Fruit fly (Drosophila melanogaster): ENCODE data around the gene CG14435.

The CG14435 gene

dm6 chrX:6860413-6861089, 16.8 kb upstream of the CG14435 start (continued):
- TF ChIP-seq ken (GFP tag; IDR thresholded peaks at IDR 0.05) (no peak), CHES-1-like (GFP tag; optimal IDR thresholded peaks at IDR 0.05) (no peak), jumu (GFP tag; optimal IDR thresholded peaks at IDR 0.05) (no peak), CG15479 (GFP tag; optimal IDR thresholded peaks at IDR 0.05) (no peak), CG7928 (GFP tag; optimal IDR thresholded peaks at IDR 0.05) (no peak), CG12219 (GFP tag; optimal IDR thresholded peaks at IDR 0.05) (peak; percentile 7), Sox100B (GFP tag; optimal IDR thresholded peaks at IDR 0.05) (peak; percentile 1), Hey (tag; optimal IDR thresholded peaks at IDR 0.05) (no peak), dan (GFP tag; IDR thresholded peaks at IDR 0.05) (no peak), row (GFP tag; IDR thresholded peaks at IDR 0.05) (peak; percentile 44; the same call in 2 of the 3 replicates), CG30431 (GFP tag; optimal IDR thresholded peaks at IDR 0.05) (no peak), CG12104 (GFP tag; optimal IDR thresholded peaks at IDR 0.05) (no peak), Dp (GFP tag; optimal IDR thresholded peaks at IDR 0.05) (no peak), Scr (GFP tag; IDR thresholded peaks at IDR 0.05; ENCODE audit: partially characterized antibody) (no peak), crol (GFP tag; IDR thresholded peaks at IDR 0.05) (no peak), CG2202 (tag; optimal IDR thresholded peaks at IDR 0.05) (no peak), Doc3 (GFP tag; IDR thresholded peaks at IDR 0.05; ENCODE audit: partially characterized antibody) (no peak), CG17829 (tag; optimal IDR thresholded peaks at IDR 0.05) (peak; percentile 34), CG18599 (GFP tag; optimal IDR thresholded peaks at IDR 0.05) (no peak), dysf (GFP tag; IDR thresholded peaks at IDR 0.05) (peak; percentile 59; the same call in 2 of the 3 replicates), Drgx (GFP tag; IDR thresholded peaks at IDR 0.05) (no peak), CG18619 (GFP tag; optimal IDR thresholded peaks at IDR 0.05) (no peak), CG42726 (GFP tag; IDR thresholded peaks at IDR 0.05; ENCODE audit: partially characterized antibody) (no peak), PHDP (tag; optimal IDR thresholded peaks at IDR 0.05) (no peak), CG11723 (GFP tag; optimal IDR thresholded peaks at IDR 0.05) (no peak), CG1603 (tag; optimal IDR thresholded peaks at IDR 0.05) (peak; percentile 4), knrl (GFP tag; IDR thresholded peaks at IDR 0.05; ENCODE audit: partially characterized antibody) (no peak), CG8281 (tag; optimal IDR thresholded peaks at IDR 0.05) (peak; percentile 6), da (GFP tag; optimal IDR thresholded peaks at IDR 0.05) (no peak), CG15514 (GFP tag; optimal IDR thresholded peaks at IDR 0.05) (peak; percentile 23), B-H2 (GFP tag; optimal IDR thresholded peaks at IDR 0.05) (no peak), pros (GFP tag; optimal IDR thresholded peaks at IDR 0.05) (peak; percentile 10), org-1 (GFP tag; optimal IDR thresholded peaks at IDR 0.05) (no peak), D (optimal IDR thresholded peaks at IDR 0.05) (no peak), D (GFP tag; optimal IDR thresholded peaks at IDR 0.05) (no peak), CG10267 (tag; optimal IDR thresholded peaks at IDR 0.05) (no peak), Nf-YC (tag; optimal IDR thresholded peaks at IDR 0.05) (no peak), CG13424 (tag; optimal IDR thresholded peaks at IDR 0.05) (no peak), psq (GFP tag; optimal IDR thresholded peaks at IDR 0.05) (peak; percentile 13), CoRest (tag; optimal IDR thresholded peaks at IDR 0.05) (no peak), CG12236 (GFP tag; optimal IDR thresholded peaks at IDR 0.05) (no peak), z (GFP tag; IDR thresholded peaks at IDR 0.05) (no peak), CG7372 (GFP tag; IDR thresholded peaks at IDR 0.05) (no peak), mam (GFP tag; optimal IDR thresholded peaks at IDR 0.05) (peak; percentile 10), Sin3A (optimal IDR thresholded peaks at IDR 0.05) (no peak), Hand (GFP tag; optimal IDR thresholded peaks at IDR 0.05) (no peak), pzg (GFP tag; optimal IDR thresholded peaks at IDR 0.05) (no peak), sc (optimal IDR thresholded peaks at IDR 0.05) (no peak), sc (GFP tag; optimal IDR thresholded peaks at IDR 0.05) (no peak), vnd (GFP tag; IDR thresholded peaks at IDR 0.05; ENCODE audit: partially characterized antibody) (no peak)

All from whole organism, embryonic.